Fruit fly (Drosophila melanogaster): ENCODE measurements around the gene CG43102.

Gene CG43102

DNA sequence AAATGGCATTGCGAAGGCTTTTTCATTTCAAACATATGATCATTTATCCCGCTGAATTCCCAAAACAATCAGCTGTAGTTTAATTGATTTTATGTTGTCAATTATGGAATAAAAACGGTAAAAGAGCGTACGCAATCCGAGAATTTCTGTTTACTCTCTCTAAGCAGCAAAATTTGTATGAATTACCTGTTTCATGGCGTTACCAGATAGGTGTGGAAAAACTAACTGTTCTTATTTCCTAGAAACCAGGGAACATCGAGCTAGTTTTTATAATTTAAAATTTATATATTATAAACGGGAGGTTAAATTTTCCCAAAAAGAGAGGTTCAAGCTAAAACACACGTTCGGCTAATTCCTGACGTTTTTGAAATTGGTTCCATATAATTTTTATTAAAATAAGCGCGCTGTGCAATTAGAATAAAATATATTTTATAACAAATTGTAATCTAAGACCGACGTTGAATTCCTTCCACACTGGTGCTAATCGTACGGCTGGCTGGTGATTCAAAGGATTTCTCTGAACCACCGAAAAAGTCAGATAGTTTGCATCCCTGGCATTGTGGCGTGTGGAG lies 12.8 kb upstream of the CG43102 start, which contains the start of gene CG17801 (continued):
- no peak for TF ChIP-seq wek (GFP tag; optimal IDR thresholded peaks at IDR 0.05)
- no peak for TF ChIP-seq CG30431 (GFP tag; optimal IDR thresholded peaks at IDR 0.05)
- no peak for TF ChIP-seq cad (GFP tag; optimal IDR thresholded peaks at IDR 0.05)
- TF ChIP-seq CG1233 (GFP tag; optimal IDR thresholded peaks at IDR 0.05): peak; percentile 14
- TF ChIP-seq CG13775 (GFP tag; optimal IDR thresholded peaks at IDR 0.05): no peak
- TF ChIP-seq CG17829 (tag; optimal IDR thresholded peaks at IDR 0.05): peak; percentile 14
- TF ChIP-seq fd96Cb (tag; optimal IDR thresholded peaks at IDR 0.05): no peak

DNA sequence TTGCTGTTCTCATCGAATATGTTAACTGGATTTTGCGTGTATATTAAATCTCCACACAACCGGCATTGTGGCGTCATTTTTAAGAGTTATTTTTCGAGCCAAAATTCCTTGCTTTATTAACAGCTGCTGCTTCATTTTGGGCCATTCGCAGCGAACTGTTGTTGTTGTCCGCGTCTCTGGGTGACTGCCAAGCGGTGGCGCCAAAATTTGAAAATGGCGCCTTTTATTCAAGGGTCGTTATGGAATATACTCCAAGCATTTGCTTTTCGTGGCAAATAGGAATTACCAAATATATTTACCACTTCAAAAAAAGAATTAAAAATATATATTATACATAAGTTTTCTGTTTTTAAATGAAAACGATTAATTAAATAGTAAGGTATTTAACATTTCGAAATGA lies 10.8 kb upstream of the CG43102 start, which contains the start of gene Nnk:
Nnk (minus strand) TSS at position 158 of the 400 bp plus-strand sequence.
- TF ChIP-seq CG4360 (GFP tag; IDR thresholded peaks at IDR 0.05) (peak; percentile 55), Elba2 (GFP tag; optimal IDR thresholded peaks at IDR 0.05) (peak; percentile 69), E2f1 (GFP tag; IDR thresholded peaks at IDR 0.05) (peak; percentile 66), stwl (tag; optimal IDR thresholded peaks at IDR 0.05) (peak; percentile 45), E2f2 (GFP tag; IDR thresholded peaks at IDR 0.05) (peak; percentile 97), CG4617 (GFP tag; optimal IDR thresholded peaks at IDR 0.05; ENCODE audit: borderline replicate concordance) (peak; percentile 56), chif (GFP tag; optimal IDR thresholded peaks at IDR 0.05) (no peak), CG10462 (GFP tag; optimal IDR thresholded peaks at IDR 0.05) (no peak), Sin3A (optimal IDR thresholded peaks at IDR 0.05) (peak; percentile 10), row (GFP tag; IDR thresholded peaks at IDR 0.05) (peak; percentile 24; the same call in 1 of the 3 replicates), salm (tag; optimal IDR thresholded peaks at IDR 0.05) (no peak), sd (tag; optimal IDR thresholded peaks at IDR 0.05) (peak; percentile 85), CG15514 (GFP tag; optimal IDR thresholded peaks at IDR 0.05) (peak; percentile 56), MBD-R2 (GFP tag; IDR thresholded peaks at IDR 0.05) (peak; percentile 88), CTCF (GFP tag; optimal IDR thresholded peaks at IDR 0.05) (peak; percentile 34), HmgD (GFP tag; optimal IDR thresholded peaks at IDR 0.05) (no peak), hb (GFP tag; IDR thresholded peaks at IDR 0.05; ENCODE audit: partially characterized antibody) (no peak), Ssrp (tag; optimal IDR thresholded peaks at IDR 0.05) (no peak), CG14710 (tag; optimal IDR thresholded peaks at IDR 0.05) (peak; percentile 30), Dp (GFP tag; optimal IDR thresholded peaks at IDR 0.05) (peak; percentile 98), MESR4 (GFP tag; optimal IDR thresholded peaks at IDR 0.05) (peak; percentile 23), Med (GFP tag) (peak; percentile 76), B-H2 (GFP tag; optimal IDR thresholded peaks at IDR 0.05) (no peak), CG10267 (tag; optimal IDR thresholded peaks at IDR 0.05) (peak; percentile 30), gfzf (GFP tag; optimal IDR thresholded peaks at IDR 0.05) (peak; percentile 6), phol (tag; optimal IDR thresholded peaks at IDR 0.05) (peak; percentile 63), odd (GFP tag; optimal IDR thresholded peaks at IDR 0.05) (no peak), pzg (GFP tag; optimal IDR thresholded peaks at IDR 0.05) (peak; percentile 75), ssp (GFP tag; IDR thresholded peaks at IDR 0.05) (no peak), CoRest (tag; optimal IDR thresholded peaks at IDR 0.05) (peak; percentile 5), CG17829 (tag; optimal IDR thresholded peaks at IDR 0.05) (peak; percentile 7), crp (GFP tag; optimal IDR thresholded peaks at IDR 0.05) (peak; percentile 29 to 81), dmrt99B (tag; optimal IDR thresholded peaks at IDR 0.05) (no peak), BEAF-32 (GFP tag; optimal IDR thresholded peaks at IDR 0.05) (peak; percentile 4), CG7987 (GFP tag; optimal IDR thresholded peaks at IDR 0.05) (no peak), nerfin-1 (tag; optimal IDR thresholded peaks at IDR 0.05) (no peak), Dip3 (GFP tag; optimal IDR thresholded peaks at IDR 0.05) (no peak), CG11695 (GFP tag; IDR thresholded peaks at IDR 0.05) (no peak), CG1603 (tag; optimal IDR thresholded peaks at IDR 0.05) (peak; percentile 25), yki (optimal IDR thresholded peaks at IDR 0.05) (peak; percentile 64), CG17385 (GFP tag; optimal IDR thresholded peaks at IDR 0.05) (peak; percentile 94), Lhr (GFP tag; optimal IDR thresholded peaks at IDR 0.05) (peak; percentile 12), Myb (GFP tag; optimal IDR thresholded peaks at IDR 0.05) (peak; percentile 48)

Data from whole organism, embryonic.